Fruit fly (Drosophila melanogaster): ENCODE data around the gene CG7631.

DNA sequence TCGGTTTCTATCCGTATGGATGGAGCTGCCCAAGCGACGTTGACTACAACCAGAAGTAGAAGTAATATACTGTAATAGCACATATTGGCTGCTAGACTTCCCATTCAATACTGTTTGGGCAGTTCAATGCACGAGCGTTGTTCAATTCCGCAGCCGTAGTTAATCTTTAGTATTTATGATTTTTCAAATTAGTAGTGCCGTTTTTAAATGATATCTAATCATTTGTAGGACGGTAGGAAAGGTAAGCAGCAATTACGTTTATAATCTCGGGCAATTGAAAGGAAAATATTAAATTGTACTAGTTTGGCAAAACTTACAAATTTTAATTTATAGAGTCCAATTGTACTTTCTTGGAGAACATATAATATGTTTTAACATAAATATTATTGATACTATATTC is 12.2 kb upstream of the CG7631 start, which contains the start of gene CG15253:
- TF ChIP-seq Sin3A (optimal IDR thresholded peaks at IDR 0.05) (no peak), psq (optimal IDR thresholded peaks at IDR 0.05) (no peak), ttk (optimal IDR thresholded peaks at IDR 0.05) (no peak), insv (optimal IDR thresholded peaks at IDR 0.05) (no peak), h (optimal IDR thresholded peaks at IDR 0.05) (no peak)

Measured in Kc167 (cell line).